Worm (Caenorhabditis elegans) whole organism, early embryonic: ENCODE results near the gene Y50E8A.2.

Experiments
- B0310.2 ChIP-seq: sonication (generic microtip); optimal IDR thresholded peaks from 2 replicates; lab custom pipeline; 2016; ENCODE audit warnings: mild to moderate bottlenecking, missing genetic modification characterization, missing compliant biosample characterization
- F13C5.2 ChIP-seq: sonication (generic microtip); optimal IDR thresholded peaks from 2 replicates; lab custom pipeline; 2017; ENCODE audit warnings: mild to moderate bottlenecking, missing genetic modification characterization, inconsistent platforms, missing compliant biosample characterization
- aly-1 ChIP-seq: sonication (generic microtip); optimal IDR thresholded peaks from 2 replicates; lab custom pipeline; 2016; ENCODE audit warnings: missing genetic modification characterization, missing compliant biosample characterization
- ama-1 ChIP-seq: fragments of 150-350 bp; optimal IDR thresholded peaks from 2 replicates; lab custom pipeline; 2014
- ceh-13 ChIP-seq: fragments of 200-800 bp; sonication (Bioruptor generic); optimal IDR thresholded peaks from 2 replicates; lab custom pipeline; 2018; ENCODE audit warnings: mild to moderate bottlenecking, missing genetic modification characterization, missing compliant biosample characterization
- ceh-36 ChIP-seq: sonication (generic microtip); optimal IDR thresholded peaks from 2 replicates; lab custom pipeline; 2016; ENCODE audit warnings: missing genetic modification characterization, inconsistent platforms, missing compliant biosample characterization
- ets-7 ChIP-seq: sonication (generic microtip); optimal IDR thresholded peaks from 2 replicates; lab custom pipeline; 2016; ENCODE audit warnings: missing genotype, missing genetic modification characterization, missing compliant biosample characterization
- flt-1 ChIP-seq: fragments of 200-800 bp; sonication (Bioruptor generic); IDR thresholded peaks from 2 replicates; pipeline ENCODE4 v1.3.6; 2022; ENCODE audit warnings: missing genetic modification characterization, missing compliant biosample characterization
- hmbx-1 ChIP-seq: sonication (generic microtip); optimal IDR thresholded peaks from 2 replicates; lab custom pipeline; 2016; ENCODE audit warnings: mild to moderate bottlenecking, missing genetic modification characterization, missing compliant biosample characterization
- hmg-4 ChIP-seq: fragments of 200-800 bp; sonication (Bioruptor generic); optimal IDR thresholded peaks from 2 replicates; lab custom pipeline; 2018; ENCODE audit warnings: mild to moderate bottlenecking, missing genetic modification characterization, missing compliant biosample characterization
- hnd-1 ChIP-seq: sonication (generic microtip); optimal IDR thresholded peaks from 2 replicates; lab custom pipeline; 2016; ENCODE audit warnings: missing genetic modification characterization, missing compliant biosample characterization
- pes-1 ChIP-seq: fragments of 200-800 bp; sonication (Bioruptor generic); IDR thresholded peaks from 2 replicates; pipeline ENCODE4 v1.3.6; 2022; ENCODE audit warnings: missing genetic modification reagents, missing genetic modification characterization, missing compliant biosample characterization
- scrt-1 ChIP-seq: fragments of 200-800 bp; sonication (Bioruptor generic); IDR thresholded peaks from 2 replicates; pipeline ENCODE4 v1.3.6; 2022; ENCODE audit warnings: missing genetic modification characterization, missing compliant biosample characterization
- sea-1 ChIP-seq: fragments of 200-800 bp; sonication (Bioruptor generic); conservative IDR thresholded peaks from 2 replicates; pipeline ENCODE4 v1.3.6; 2022; ENCODE audit warnings: missing genetic modification characterization, missing compliant biosample characterization
- tbx-11 ChIP-seq: fragments of 200-800 bp; sonication (Bioruptor generic); IDR thresholded peaks from 2 replicates; pipeline ENCODE4 v1.3.6; 2022; ENCODE audit warnings: missing genetic modification characterization, missing compliant biosample characterization
- tbx-37 ChIP-seq: fragments of 200-800 bp; sonication (Bioruptor generic); conservative IDR thresholded peaks from 2 replicates; pipeline ENCODE4 v1.3.6; 2022; ENCODE audit warnings: missing genetic modification reagents, missing genetic modification characterization, missing compliant biosample characterization
- tra-4 ChIP-seq: sonication (generic microtip); optimal IDR thresholded peaks from 2 replicates; lab custom pipeline; 2017; ENCODE audit warnings: missing genetic modification characterization, missing compliant biosample characterization

Gene Y50E8A.2

ce11 chrV:14686231-14687105 lies 42.2 kb downstream of the Y50E8A.2 start:
- 0 out of 2 replicates have a peak, but pooled peaks have one; percentile 39 for TF ChIP-seq scrt-1
- TF ChIP-seq tbx-11 (GFP tag; lab: Robert Waterston, UW), result no peak

- peak; percentile 57 for TF ChIP-seq tra-4 (tag; lab: Kevin White, UChicago)
- no peak for TF ChIP-seq ceh-36 (tag; lab: Kevin White, UChicago)
- no peak for TF ChIP-seq ceh-13
- TF ChIP-seq aly-1, result no peak
- TF ChIP-seq B0310.2 (tag; lab: Kevin White, UChicago), result no peak
- TF ChIP-seq sea-1 (GFP tag; lab: Robert Waterston, UW), result no peak
- TF ChIP-seq hmg-4 (GFP tag; lab: Kevin White, UChicago), result peak; percentile 36
- no peak for TF ChIP-seq hnd-1 (tag; lab: Kevin White, UChicago)
- TF ChIP-seq flt-1, result peak; percentile 34; the same call in 1 of the 2 replicates
- no peak for TF ChIP-seq hmbx-1 (tag; lab: Kevin White, UChicago)
- TF ChIP-seq tbx-37 (GFP tag; lab: Robert Waterston, UW), result peak; percentile 75
- TF ChIP-seq ama-1, result peak; percentile 66
- no peak for TF ChIP-seq F13C5.2
- TF ChIP-seq tbx-11 (GFP tag; lab: Robert Waterston, UW), result no peak
- TF ChIP-seq ets-7 (tag; lab: Kevin White, UChicago), result no peak
- peak; percentile 54; the same call in 1 of the 2 replicates for TF ChIP-seq pes-1
- no peak for TF ChIP-seq scrt-1
These were observed 43.1 kb downstream of the Y50E8A.2 start, which contains the start of gene C47E8.4 for ce11 chrV:14685435-14686058. Gene C47E8.4, minus strand, starts transcription at chrV:14685485.

- TF ChIP-seq flt-1 (no peak), hmbx-1 (tag; lab: Kevin White, UChicago) (no peak), ceh-13 (no peak)
These were observed 44.0 kb downstream of the Y50E8A.2 start, which contains the start of gene hsp-90 for ce11 chrV:14684359-14685312. Gene hsp-90, plus strand, starts transcription at chrV:14684918.

ce11 chrV:14683926-14684325 lies 44.7 kb downstream of the Y50E8A.2 start:
- TF ChIP-seq ceh-13 (no peak), F13C5.2 (no peak), hmbx-1 (tag; lab: Kevin White, UChicago) (no peak), sea-1 (GFP tag; lab: Robert Waterston, UW) (no peak), ama-1 (no peak), scrt-1 (no peak), hmg-4 (GFP tag; lab: Kevin White, UChicago) (no peak), hnd-1 (tag; lab: Kevin White, UChicago) (no peak), tbx-11 (GFP tag; lab: Robert Waterston, UW) (no peak), pes-1 (no peak), ets-7 (tag; lab: Kevin White, UChicago) (no peak), flt-1 (no peak), tra-4 (tag; lab: Kevin White, UChicago) (no peak), ceh-36 (tag; lab: Kevin White, UChicago) (no peak), tbx-37 (GFP tag; lab: Robert Waterston, UW) (no peak), aly-1 (no peak), B0310.2 (tag; lab: Kevin White, UChicago) (no peak)

- TF ChIP-seq hmg-4 (GFP tag; lab: Kevin White, UChicago) (no peak), pes-1 (no peak), ceh-36 (tag; lab: Kevin White, UChicago) (no peak), flt-1 (no peak), hnd-1 (tag; lab: Kevin White, UChicago) (no peak), hmbx-1 (tag; lab: Kevin White, UChicago) (no peak), tbx-11 (GFP tag; lab: Robert Waterston, UW) (no peak), ets-7 (tag; lab: Kevin White, UChicago) (no peak), B0310.2 (tag; lab: Kevin White, UChicago) (no peak), ceh-13 (no peak), aly-1 (no peak), ama-1 (no peak), sea-1 (GFP tag; lab: Robert Waterston, UW) (no peak), tra-4 (tag; lab: Kevin White, UChicago) (no peak), F13C5.2 (no peak), tbx-37 (GFP tag; lab: Robert Waterston, UW) (no peak), scrt-1 (no peak)
These were observed 45.4 kb downstream of the Y50E8A.2 start for ce11 chrV:14683291-14683690.

ce11 chrV:14682870-14683269 lies 45.8 kb downstream of the Y50E8A.2 start:
- TF ChIP-seq ama-1, result no peak
- TF ChIP-seq sea-1 (GFP tag; lab: Robert Waterston, UW), result no peak
- TF ChIP-seq pes-1, result no peak
- TF ChIP-seq flt-1, result no peak
- TF ChIP-seq ceh-36 (tag; lab: Kevin White, UChicago), result no peak
- TF ChIP-seq tra-4 (tag; lab: Kevin White, UChicago), result no peak
- TF ChIP-seq ceh-13, result no peak
- no peak for TF ChIP-seq F13C5.2
- TF ChIP-seq aly-1, result no peak
- no peak for TF ChIP-seq tbx-37 (GFP tag; lab: Robert Waterston, UW)
